Worm (Caenorhabditis elegans): Measurements from ENCODE around the gene R03G8.3.

The R03G8.3 gene

DNA sequence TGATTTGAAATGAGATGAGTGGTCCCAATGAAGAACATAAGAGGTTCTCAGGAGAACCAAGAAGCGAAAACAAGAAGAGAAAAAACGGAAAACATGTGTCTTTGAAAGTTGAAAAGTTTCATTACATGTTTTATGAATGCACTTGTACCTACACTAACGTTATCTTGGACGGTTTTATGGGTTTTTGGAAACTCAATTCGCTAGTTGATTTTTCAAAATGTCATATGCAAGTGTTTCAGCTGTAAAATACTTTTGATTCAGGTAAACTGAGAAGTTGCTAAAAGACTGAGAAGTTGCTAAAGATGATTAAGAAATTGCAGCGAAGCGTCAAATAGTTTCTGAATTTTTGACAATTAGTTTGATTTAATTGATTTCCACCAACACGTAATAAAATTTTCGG lies 19.6 kb upstream of the R03G8.3 start, which contains the start of gene cpx-2:
Gene cpx-2 (minus strand): TSS at position 101 of the 400 bp plus-strand sequence.
- TF ChIP-seq T22C8.4 (GFP tag; IDR thresholded peaks at IDR 0.05) (no peak), klf-2 (GFP tag; conservative IDR thresholded peaks at IDR 0.05) (no peak), tab-1 (GFP tag; IDR thresholded peaks at IDR 0.05) (no peak)

DNA sequence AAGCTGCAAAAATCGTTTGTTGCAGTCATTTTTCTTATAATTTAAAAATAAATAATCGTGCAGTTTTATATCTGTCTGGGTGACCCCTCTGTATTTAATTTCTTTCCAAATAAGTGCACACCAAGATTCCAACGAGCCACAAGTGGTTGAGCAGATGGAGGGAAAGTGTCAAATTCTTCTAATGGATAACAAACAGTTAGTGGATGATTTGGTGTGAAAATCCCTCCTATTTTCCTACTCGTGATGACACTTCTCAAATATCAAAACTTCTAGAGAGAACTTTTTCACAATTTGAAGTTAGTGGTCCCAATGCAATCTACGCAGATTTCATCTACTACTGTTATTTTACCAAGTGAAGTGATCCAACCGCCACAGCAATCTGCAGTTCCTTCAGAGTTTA lies 16.4 kb upstream of the R03G8.3 start, which contains the start of gene ceh-28:
Gene ceh-28 (plus strand): TSS at position 301 of the 400 bp plus-strand sequence.
- TF ChIP-seq flt-1 (GFP tag; IDR thresholded peaks at IDR 0.05) (no peak), ztf-23 (GFP tag; IDR thresholded peaks at IDR 0.05) (no peak), T22C8.4 (GFP tag; IDR thresholded peaks at IDR 0.05) (no peak), klf-2 (GFP tag; conservative IDR thresholded peaks at IDR 0.05) (no peak), ref-1 (GFP tag; conservative IDR thresholded peaks at IDR 0.05) (no peak), med-1 (GFP tag; optimal IDR thresholded peaks at IDR 0.05; ENCODE audit: insufficient read depth) (no peak), ztf-29 (GFP tag; IDR thresholded peaks at IDR 0.05) (no peak), tab-1 (GFP tag; IDR thresholded peaks at IDR 0.05) (no peak), cog-1 (tag; optimal IDR thresholded peaks at IDR 0.05) (no peak)

DNA sequence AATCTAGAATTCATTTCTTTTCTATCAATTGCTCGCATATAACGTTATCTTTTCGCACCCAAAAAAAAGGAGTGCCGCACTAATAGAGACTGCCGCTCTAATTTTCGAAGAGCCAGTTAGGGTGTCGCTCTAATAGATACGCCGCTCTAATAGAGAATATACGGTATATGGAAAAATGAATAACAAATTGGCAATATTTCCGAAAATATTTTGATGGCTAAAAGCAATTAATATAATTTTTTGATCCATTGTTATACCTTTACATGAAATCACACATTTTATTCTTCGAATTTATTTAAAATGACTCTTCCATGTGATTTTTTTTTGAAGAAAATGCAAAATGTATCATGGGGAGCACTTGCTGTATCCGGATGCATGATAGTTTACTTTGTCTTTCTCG lies 12.9 kb upstream of the R03G8.3 start, which contains the start of gene K03A11.4:
Gene K03A11.4 (plus strand): TSS at position 301 of the 400 bp plus-strand sequence.
- no peak for TF ChIP-seq klf-2 (GFP tag; conservative IDR thresholded peaks at IDR 0.05)

DNA sequence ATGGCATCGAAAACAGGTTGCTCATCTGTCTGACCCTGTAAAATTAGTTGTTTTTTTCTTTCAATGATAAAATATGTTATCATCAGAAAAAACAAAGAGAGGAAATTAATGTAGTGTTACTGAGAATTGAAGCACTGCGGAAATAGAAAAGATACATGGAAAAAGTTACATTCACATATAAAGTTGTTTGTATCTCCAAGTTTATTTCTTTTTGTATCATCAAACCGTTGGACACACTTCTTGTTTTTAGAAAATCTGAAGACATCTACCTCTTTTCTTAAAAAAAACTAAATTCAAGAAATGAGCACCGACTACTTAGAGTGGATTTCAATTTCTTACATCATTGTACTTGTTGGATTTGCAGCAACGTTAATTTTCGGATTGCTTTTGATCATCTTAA lies 8.4 kb upstream of the R03G8.3 start, which contains the start of gene str-10:
Gene str-10 (plus strand): TSS at position 301 of the 400 bp plus-strand sequence.
- TF ChIP-seq ztf-29 (GFP tag; IDR thresholded peaks at IDR 0.05) (no peak), ztf-23 (GFP tag; IDR thresholded peaks at IDR 0.05) (no peak), klf-2 (GFP tag; conservative IDR thresholded peaks at IDR 0.05) (no peak), ref-1 (GFP tag; conservative IDR thresholded peaks at IDR 0.05) (no peak), cog-1 (tag; optimal IDR thresholded peaks at IDR 0.05) (no peak), med-1 (GFP tag; optimal IDR thresholded peaks at IDR 0.05; ENCODE audit: insufficient read depth) (no peak), tab-1 (GFP tag; IDR thresholded peaks at IDR 0.05) (no peak), flt-1 (GFP tag; IDR thresholded peaks at IDR 0.05) (no peak), T22C8.4 (GFP tag; IDR thresholded peaks at IDR 0.05) (no peak)

DNA sequence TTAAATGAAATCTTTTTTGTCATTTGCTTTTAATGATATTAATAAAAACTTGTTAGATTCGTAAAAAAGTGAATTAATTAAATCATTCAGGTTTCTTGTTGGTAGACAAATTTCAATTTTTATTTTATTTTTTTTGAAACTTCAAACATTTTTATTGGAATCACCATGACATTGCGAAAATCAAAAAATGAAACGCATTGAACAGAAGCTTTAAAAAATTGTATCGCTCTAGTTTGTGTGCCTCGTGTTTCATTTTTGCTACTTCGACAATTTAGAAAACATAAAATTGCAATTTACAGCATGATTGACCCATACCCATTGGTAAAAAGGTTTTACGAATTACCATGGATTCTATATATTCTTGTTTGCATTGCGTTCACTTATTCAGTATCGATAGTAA lies 6.5 kb upstream of the R03G8.3 start, which contains the start of gene R03G8.1:
Gene R03G8.1 (plus strand): TSS at position 301 of the 400 bp plus-strand sequence.
- no peak for TF ChIP-seq T22C8.4 (GFP tag; IDR thresholded peaks at IDR 0.05)
- TF ChIP-seq ztf-29 (GFP tag; IDR thresholded peaks at IDR 0.05): no peak
- no peak for TF ChIP-seq flt-1 (GFP tag; IDR thresholded peaks at IDR 0.05)
- no peak for TF ChIP-seq ref-1 (GFP tag; conservative IDR thresholded peaks at IDR 0.05)
- no peak for TF ChIP-seq cog-1 (tag; optimal IDR thresholded peaks at IDR 0.05)
- TF ChIP-seq klf-2 (GFP tag; conservative IDR thresholded peaks at IDR 0.05): no peak
- TF ChIP-seq tab-1 (GFP tag; IDR thresholded peaks at IDR 0.05): no peak
- no peak for TF ChIP-seq med-1 (GFP tag; optimal IDR thresholded peaks at IDR 0.05; ENCODE audit: insufficient read depth)
- TF ChIP-seq ztf-23 (GFP tag; IDR thresholded peaks at IDR 0.05): no peak

DNA sequence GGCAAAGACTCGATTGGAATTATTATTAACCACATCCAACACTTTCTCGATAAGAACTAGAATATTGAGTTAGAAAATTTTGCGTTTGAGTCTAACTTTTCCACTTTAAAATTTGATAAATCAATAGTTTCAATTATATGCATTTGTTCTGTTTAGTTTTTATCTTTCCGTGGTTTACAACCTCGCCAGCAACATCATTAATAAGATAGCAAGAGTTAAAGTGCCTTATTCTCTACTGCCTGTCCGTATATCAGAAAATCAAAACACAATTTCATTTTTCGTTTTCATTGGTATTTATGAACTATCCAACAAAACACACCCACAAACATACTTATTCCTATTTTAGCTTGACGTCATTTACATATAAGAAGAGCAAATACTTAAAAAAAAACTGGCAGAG lies 2.2 kb upstream of the R03G8.3 start:
- no peak for TF ChIP-seq ref-1 (GFP tag; conservative IDR thresholded peaks at IDR 0.05)
- no peak for TF ChIP-seq flt-1 (GFP tag; IDR thresholded peaks at IDR 0.05)
- no peak for TF ChIP-seq ztf-29 (GFP tag; IDR thresholded peaks at IDR 0.05)
- TF ChIP-seq T22C8.4 (GFP tag; IDR thresholded peaks at IDR 0.05): no peak
- TF ChIP-seq ztf-23 (GFP tag; IDR thresholded peaks at IDR 0.05): no peak
- TF ChIP-seq tab-1 (GFP tag; IDR thresholded peaks at IDR 0.05): no peak
- no peak for TF ChIP-seq cog-1 (tag; optimal IDR thresholded peaks at IDR 0.05)
- TF ChIP-seq klf-2 (GFP tag; conservative IDR thresholded peaks at IDR 0.05): no peak
- TF ChIP-seq med-1 (GFP tag; optimal IDR thresholded peaks at IDR 0.05; ENCODE audit: insufficient read depth): no peak

ce11 chrX:13091199-13091598 lies 434 bp downstream of the R03G8.3 start:
- no peak for TF ChIP-seq T22C8.4 (GFP tag; IDR thresholded peaks at IDR 0.05)
- no peak for TF ChIP-seq ztf-29 (GFP tag; IDR thresholded peaks at IDR 0.05)
- TF ChIP-seq klf-2 (GFP tag; conservative IDR thresholded peaks at IDR 0.05): no peak
- no peak for TF ChIP-seq ztf-23 (GFP tag; IDR thresholded peaks at IDR 0.05)
- TF ChIP-seq cog-1 (tag; optimal IDR thresholded peaks at IDR 0.05): no peak
- no peak for TF ChIP-seq tab-1 (GFP tag; IDR thresholded peaks at IDR 0.05)
- no peak for TF ChIP-seq med-1 (GFP tag; optimal IDR thresholded peaks at IDR 0.05; ENCODE audit: insufficient read depth)
- no peak for TF ChIP-seq flt-1 (GFP tag; IDR thresholded peaks at IDR 0.05)
- no peak for TF ChIP-seq ref-1 (GFP tag; conservative IDR thresholded peaks at IDR 0.05)

ce11 chrX:13100410-13100809 lies 9.6 kb downstream of the R03G8.3 start, which contains the start of gene R03G8.6:
R03G8.6 (minus strand) TSS chrX:13100510.
- TF ChIP-seq T22C8.4 (GFP tag; IDR thresholded peaks at IDR 0.05) (no peak), ref-1 (GFP tag; conservative IDR thresholded peaks at IDR 0.05) (no peak), cog-1 (tag; optimal IDR thresholded peaks at IDR 0.05) (no peak), ztf-29 (GFP tag; IDR thresholded peaks at IDR 0.05) (no peak), tab-1 (GFP tag; IDR thresholded peaks at IDR 0.05) (no peak), med-1 (GFP tag; optimal IDR thresholded peaks at IDR 0.05; ENCODE audit: insufficient read depth) (no peak), klf-2 (GFP tag; conservative IDR thresholded peaks at IDR 0.05) (no peak), flt-1 (GFP tag; IDR thresholded peaks at IDR 0.05) (no peak), ztf-23 (GFP tag; IDR thresholded peaks at IDR 0.05) (no peak)

DNA sequence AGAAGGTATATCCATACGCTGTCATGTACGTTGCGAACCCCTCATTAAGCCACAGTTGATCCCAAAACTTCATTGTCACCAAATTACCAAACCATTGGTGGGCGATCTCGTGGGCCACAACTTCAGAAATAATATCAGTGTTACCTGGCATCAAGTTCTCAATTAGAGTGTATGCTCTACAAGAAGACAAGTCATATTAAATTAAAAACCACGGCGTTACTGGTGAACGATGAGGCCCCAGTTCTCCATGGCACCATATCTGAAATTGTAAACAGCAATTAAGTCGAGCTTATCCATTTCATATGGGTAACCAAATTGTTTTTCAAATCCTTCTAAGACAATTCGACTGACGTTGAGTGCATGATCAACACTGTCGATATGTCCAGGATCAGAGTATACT lies 12.1 kb downstream of the R03G8.3 start:
- no peak for TF ChIP-seq flt-1 (GFP tag; IDR thresholded peaks at IDR 0.05)
- no peak for TF ChIP-seq med-1 (GFP tag; optimal IDR thresholded peaks at IDR 0.05; ENCODE audit: insufficient read depth)
- no peak for TF ChIP-seq klf-2 (GFP tag; conservative IDR thresholded peaks at IDR 0.05)
- no peak for TF ChIP-seq T22C8.4 (GFP tag; IDR thresholded peaks at IDR 0.05)
- no peak for TF ChIP-seq ref-1 (GFP tag; conservative IDR thresholded peaks at IDR 0.05)
- TF ChIP-seq tab-1 (GFP tag; IDR thresholded peaks at IDR 0.05): no peak
- TF ChIP-seq ztf-23 (GFP tag; IDR thresholded peaks at IDR 0.05): no peak

DNA sequence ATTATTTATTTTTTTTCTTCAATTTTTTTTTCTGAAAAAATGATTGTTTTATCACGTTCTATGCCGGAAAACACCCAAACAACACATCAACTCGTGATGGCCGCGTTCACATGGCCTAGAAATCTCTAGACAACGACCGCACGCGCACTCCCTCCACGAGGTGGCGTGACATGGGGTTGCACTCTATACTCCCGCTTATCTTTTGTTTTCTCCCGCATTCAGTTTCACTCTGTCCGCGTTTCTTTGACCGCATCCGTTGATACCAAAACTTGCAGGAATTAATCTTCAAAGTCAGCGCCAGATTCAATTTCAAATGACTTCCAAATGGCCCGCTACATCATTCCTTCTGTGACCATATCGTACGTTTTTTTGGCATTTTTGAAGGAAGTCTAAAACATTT lies 14.2 kb downstream of the R03G8.3 start, which contains the start of gene F17H10.1:
Gene F17H10.1 (plus strand): TSS at position 276 of the 400 bp plus-strand sequence.
- TF ChIP-seq ref-1 (GFP tag; conservative IDR thresholded peaks at IDR 0.05): no peak
- TF ChIP-seq ztf-29 (GFP tag; IDR thresholded peaks at IDR 0.05): no peak
- peak; percentile 65; the same call in 1 of the 2 replicates for TF ChIP-seq flt-1 (GFP tag; IDR thresholded peaks at IDR 0.05)
- TF ChIP-seq cog-1 (tag; optimal IDR thresholded peaks at IDR 0.05): no peak
- TF ChIP-seq ztf-23 (GFP tag; IDR thresholded peaks at IDR 0.05): no peak; the same call in 1 of the 2 replicates
- no peak for TF ChIP-seq tab-1 (GFP tag; IDR thresholded peaks at IDR 0.05)

All from whole organism, midembryonic.